Worm (Caenorhabditis elegans): ENCODE measurements around the gene C29A12.22.

The C29A12.22 gene

DNA sequence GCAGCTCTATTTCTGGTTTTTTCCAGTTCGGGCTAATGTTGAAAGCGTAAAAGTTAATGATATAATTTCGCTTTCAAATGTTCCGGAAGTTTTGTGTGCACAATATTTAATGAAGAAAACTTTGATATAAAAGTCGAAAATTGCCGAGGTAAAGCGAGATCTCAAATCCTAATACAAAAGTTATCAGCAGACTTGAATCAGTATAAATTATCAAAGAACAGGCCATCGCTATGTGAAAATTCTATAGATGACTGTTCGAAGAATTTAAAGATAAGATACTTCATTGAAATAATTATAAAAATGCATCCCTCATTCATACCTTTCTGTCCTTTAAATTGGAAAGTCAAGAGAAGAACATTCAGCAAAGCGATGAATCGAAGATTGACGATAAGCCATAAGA lies 35.0 kb downstream of the C29A12.22 start, which contains the start of gene C29A12.6:
C29A12.6 (plus strand) TSS at position 301 of the 400 bp plus-strand sequence.
- TF ChIP-seq Y95B8A.8 (GFP tag; IDR thresholded peaks at IDR 0.05) (no peak), sdz-38 (tag; optimal IDR thresholded peaks at IDR 0.05) (no peak), mes-4 (tag; optimal IDR thresholded peaks at IDR 0.05) (no peak), Y79H2A.3 (GFP tag; conservative IDR thresholded peaks at IDR 0.05) (no peak), F23B12.7 (tag; optimal IDR thresholded peaks at IDR 0.05; ENCODE audit: insufficient read depth) (no peak), lin-40 (tag; optimal IDR thresholded peaks at IDR 0.05) (no peak), F39B2.1 (GFP tag; IDR thresholded peaks at IDR 0.05) (no peak), pbrm-1 (GFP tag; IDR thresholded peaks at IDR 0.05) (no peak), sea-2 (GFP tag; IDR thresholded peaks at IDR 0.05) (no peak), egrh-3 (GFP tag; IDR thresholded peaks at IDR 0.05) (no peak), pha-4 (tag; optimal IDR thresholded peaks at IDR 0.05) (no peak), let-526 (GFP tag; IDR thresholded peaks at IDR 0.05) (no peak), hrde-1 (tag; optimal IDR thresholded peaks at IDR 0.05; ENCODE audit: borderline replicate concordance) (no peak), madf-8 (GFP tag; conservative IDR thresholded peaks at IDR 0.05) (no peak), unc-62 (GFP tag; optimal IDR thresholded peaks at IDR 0.05) (no peak), Y67H2A.10 (GFP tag; conservative IDR thresholded peaks at IDR 0.05) (no peak)

DNA sequence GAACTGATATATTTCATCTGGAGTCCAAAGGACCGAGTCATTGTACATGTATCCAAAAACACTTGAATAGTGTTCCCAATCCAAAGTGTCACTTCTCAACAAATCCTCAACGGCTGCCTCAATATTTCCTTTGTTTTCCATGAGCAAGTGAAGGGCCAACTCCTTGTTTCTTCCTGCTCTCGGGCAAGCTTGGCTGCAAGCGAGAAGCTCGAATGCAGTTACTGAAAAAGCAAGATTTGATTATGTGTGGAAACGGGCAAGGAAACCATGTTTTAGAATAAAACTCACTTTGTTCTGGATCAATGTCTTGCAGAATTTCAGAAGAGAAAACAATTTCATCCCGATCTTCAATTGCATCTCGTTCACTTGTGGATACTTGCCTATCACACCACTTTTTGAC lies 42.3 kb downstream of the C29A12.22 start:
- TF ChIP-seq Y95B8A.8 (GFP tag; IDR thresholded peaks at IDR 0.05) (no peak), mes-4 (tag; optimal IDR thresholded peaks at IDR 0.05) (no peak), sptf-2 (GFP tag; optimal IDR thresholded peaks at IDR 0.05) (no peak), xnd-1 (tag; optimal IDR thresholded peaks at IDR 0.05) (no peak), athp-1 (tag; optimal IDR thresholded peaks at IDR 0.05) (no peak), F33H1.4 (GFP tag; IDR thresholded peaks at IDR 0.05) (no peak), Y67H2A.10 (GFP tag; conservative IDR thresholded peaks at IDR 0.05) (no peak), sea-2 (GFP tag; IDR thresholded peaks at IDR 0.05) (no peak), mel-28 (tag; optimal IDR thresholded peaks at IDR 0.05; ENCODE audit: borderline replicate concordance) (no peak), ztf-22 (GFP tag; optimal IDR thresholded peaks at IDR 0.05) (no peak), ama-1 (optimal IDR thresholded peaks at IDR 0.05) (no peak), ama-1 (GFP tag; optimal IDR thresholded peaks at IDR 0.05) (no peak), zfh-2 (GFP tag; conservative IDR thresholded peaks at IDR 0.05) (no peak), T07F8.4 (tag; optimal IDR thresholded peaks at IDR 0.05) (no peak), tbp1 (GFP tag; optimal IDR thresholded peaks at IDR 0.05) (no peak), dox-1 (GFP tag; IDR thresholded peaks at IDR 0.05) (no peak), unc-130 (GFP tag; optimal IDR thresholded peaks at IDR 0.05) (no peak)

DNA sequence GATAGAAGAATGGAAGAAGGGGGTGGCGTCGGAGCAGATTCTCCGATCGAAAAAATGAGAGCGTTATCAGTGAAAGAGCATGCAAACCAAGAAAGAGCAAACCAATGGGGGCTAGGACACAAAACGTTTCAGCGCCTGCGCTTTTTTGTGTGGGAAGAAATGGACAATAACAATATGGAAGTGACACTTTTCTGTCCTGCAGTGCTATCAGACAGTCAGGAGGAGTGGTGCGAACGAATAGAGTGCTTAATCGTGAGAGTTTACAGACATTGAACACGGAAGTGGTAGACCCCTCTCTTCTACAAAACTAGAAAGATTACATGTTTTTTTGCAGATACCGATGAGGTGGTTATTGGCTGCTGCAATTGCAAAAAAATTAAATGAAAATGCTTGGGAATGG lies 43.5 kb downstream of the C29A12.22 start:
- TF ChIP-seq cebp-2 (GFP tag; IDR thresholded peaks at IDR 0.05) (no peak), hmg-20 (GFP tag; IDR thresholded peaks at IDR 0.05) (no peak), nfyb-1 (GFP tag; IDR thresholded peaks at IDR 0.05) (peak; percentile 8; the same call in 1 of the 2 replicates), B0019.2 (GFP tag; conservative IDR thresholded peaks at IDR 0.05) (no peak), mes-4 (tag; optimal IDR thresholded peaks at IDR 0.05) (no peak), tbx-9 (tag; optimal IDR thresholded peaks at IDR 0.05; ENCODE audit: borderline replicate concordance) (no peak), Y53G8AR.9 (GFP tag; conservative IDR thresholded peaks at IDR 0.05) (0 out of 2 replicates have a peak, but pooled peaks have one; percentile 48), athp-1 (tag; optimal IDR thresholded peaks at IDR 0.05) (no peak), F33H1.4 (GFP tag; IDR thresholded peaks at IDR 0.05) (no peak), nhr-179 (tag; optimal IDR thresholded peaks at IDR 0.05) (no peak), mxl-1 (tag; optimal IDR thresholded peaks at IDR 0.05) (no peak), sea-2 (GFP tag; IDR thresholded peaks at IDR 0.05) (no peak), ztf-25 (GFP tag; IDR thresholded peaks at IDR 0.05) (no peak), lir-1 (GFP tag; conservative IDR thresholded peaks at IDR 0.05) (no peak), rcor-1 (GFP tag; IDR thresholded peaks at IDR 0.05) (no peak), F39B2.1 (GFP tag; IDR thresholded peaks at IDR 0.05) (no peak), dox-1 (GFP tag; IDR thresholded peaks at IDR 0.05) (peak; percentile 76), akir-1 (GFP tag; optimal IDR thresholded peaks at IDR 0.05) (no peak), pha-4 (tag; optimal IDR thresholded peaks at IDR 0.05) (no peak), repo-1 (tag; optimal IDR thresholded peaks at IDR 0.05) (no peak), atf-7 (tag; optimal IDR thresholded peaks at IDR 0.05) (peak; percentile 59), F55B11.4 (tag; optimal IDR thresholded peaks at IDR 0.05; ENCODE audit: borderline replicate concordance, insufficient read depth) (no peak), Y53F4B.3 (GFP tag; IDR thresholded peaks at IDR 0.05) (no peak), lin-54 (GFP tag; optimal IDR thresholded peaks at IDR 0.05) (no peak)

Measured in whole organism, young adult.